Fruit fly (Drosophila melanogaster) whole organism, embryonic: Measurements from ENCODE around the gene CG42658.

Experiments used
- CG13296 ChIP-seq: fragments of 200-800 bp; sonication (Bioruptor generic); optimal IDR thresholded peaks from 3 replicates; lab custom pipeline; 2018; ENCODE audit warnings: missing biosample characterization, mild to moderate bottlenecking, missing genetic modification characterization
- Mes4 ChIP-seq: fragments of 200-800 bp; sonication (Bioruptor generic); optimal IDR thresholded peaks from 2 replicates; lab custom pipeline; 2016; ENCODE audit warnings: missing biosample characterization, missing genetic modification characterization
- ase ChIP-seq: fragments of 200-800 bp; sonication (Bioruptor generic); IDR thresholded peaks from 3 replicates; pipeline ENCODE4 v1.3.6; 2022; ENCODE audit warnings: missing biosample characterization, missing genetic modification characterization
- pho ChIP-seq: fragments of 200-800 bp; sonication (Bioruptor generic); optimal IDR thresholded peaks from 2 replicates; lab custom pipeline; 2016; ENCODE audit warnings: missing biosample characterization, missing genetic modification characterization

DNA sequence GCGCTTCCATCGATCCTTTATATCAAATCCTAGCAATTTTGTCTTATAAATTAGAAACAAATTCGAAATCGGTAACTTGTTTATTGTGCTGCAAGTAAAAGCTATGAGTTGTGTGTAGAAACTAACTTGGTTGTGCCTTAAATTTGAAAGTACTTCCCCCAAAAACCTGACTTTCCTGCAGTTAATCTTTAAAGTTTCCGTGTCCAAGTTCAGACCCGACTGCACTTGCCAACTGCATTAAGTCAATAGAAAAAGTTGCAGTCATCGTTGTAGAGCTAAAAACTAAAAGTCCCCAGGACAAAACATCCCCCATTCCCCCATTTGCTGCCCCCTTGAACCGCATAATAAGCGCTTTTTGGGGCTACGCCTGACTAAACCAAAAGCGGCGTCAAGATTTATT is 47.2 kb downstream of the CG42658 start, which contains the start of gene Tengl1:
- TF ChIP-seq CG13296 (no peak), Mes4 (GFP tag; lab: Kevin White, UChicago) (no peak), ase (GFP tag; lab: Robert Waterston, UW) (no peak), pho (no peak)
